Fruit fly (Drosophila melanogaster): Measurements from ENCODE around the gene mud.

Gene mud

dm6 chrX:14214505-14215449 is 32.8 kb upstream of the mud start (continued):
- TF ChIP-seq chinmo (GFP tag; IDR thresholded peaks at IDR 0.05; ENCODE audit: partially characterized antibody) (0 out of 4 replicates have a peak, but pooled peaks have one; percentile 42), abd-A (tag; optimal IDR thresholded peaks at IDR 0.05) (no peak), CG13424 (tag; optimal IDR thresholded peaks at IDR 0.05) (peak; percentile 46), ATbp (GFP tag; optimal IDR thresholded peaks at IDR 0.05) (no peak), MBD-R2 (GFP tag; IDR thresholded peaks at IDR 0.05) (no peak), tgo (GFP tag; IDR thresholded peaks at IDR 0.05) (peak; percentile 48; the same call in 1 of the 3 replicates), lbe (GFP tag; optimal IDR thresholded peaks at IDR 0.05) (no peak), onecut (GFP tag; IDR thresholded peaks at IDR 0.05) (no peak), Stat92E (GFP tag; optimal IDR thresholded peaks at IDR 0.05) (no peak), Mrtf (GFP tag; IDR thresholded peaks at IDR 0.05) (0 out of 3 replicates have a peak, but pooled peaks have one; percentile 26), CG14050 (GFP tag; IDR thresholded peaks at IDR 0.05) (no peak), CG6683 (GFP tag; optimal IDR thresholded peaks at IDR 0.05) (peak; percentile 18), ara (GFP tag; IDR thresholded peaks at IDR 0.05) (0 out of 2 replicates have a peak, but pooled peaks have one; percentile 17), Vsx1 (GFP tag; optimal IDR thresholded peaks at IDR 0.05) (peak; percentile 21), cato (GFP tag; optimal IDR thresholded peaks at IDR 0.05; ENCODE audit: borderline replicate concordance) (no peak), bbx (GFP tag; IDR thresholded peaks at IDR 0.05; ENCODE audit: partially characterized antibody) (no peak), ewg (GFP tag; optimal IDR thresholded peaks at IDR 0.05) (peak; percentile 14), NFAT (GFP tag; IDR thresholded peaks at IDR 0.05) (no peak), CG11696 (GFP tag; IDR thresholded peaks at IDR 0.05) (peak; percentile 72), jumu (GFP tag; optimal IDR thresholded peaks at IDR 0.05) (no peak), CG2199 (GFP tag; IDR thresholded peaks at IDR 0.05) (no peak), CG17361 (GFP tag; IDR thresholded peaks at IDR 0.05) (peak; percentile 33; the same call in 2 of the 3 replicates), Nf-YA (GFP tag; IDR thresholded peaks at IDR 0.05) (no peak), CG10979 (tag; optimal IDR thresholded peaks at IDR 0.05) (peak; percentile 35), sug (tag; optimal IDR thresholded peaks at IDR 0.05) (peak; percentile 22), CTCF (GFP tag; optimal IDR thresholded peaks at IDR 0.05) (no peak), caup (GFP tag; optimal IDR thresholded peaks at IDR 0.05; ENCODE audit: severe bottlenecking) (peak; percentile 66), CG10267 (tag; optimal IDR thresholded peaks at IDR 0.05) (no peak), br (optimal IDR thresholded peaks at IDR 0.05) (no peak), CG31365 (tag; optimal IDR thresholded peaks at IDR 0.05) (no peak), CG10565 (GFP tag; optimal IDR thresholded peaks at IDR 0.05) (no peak), wdn (GFP tag; IDR thresholded peaks at IDR 0.05) (peak; percentile 44; the same call in 1 of the 2 replicates), usp (GFP tag; optimal IDR thresholded peaks at IDR 0.05) (no peak), CG12769 (tag; optimal IDR thresholded peaks at IDR 0.05) (no peak), Xbp1 (GFP tag; optimal IDR thresholded peaks at IDR 0.05) (peak; percentile 13), vfl (GFP tag; optimal IDR thresholded peaks at IDR 0.05) (no peak), CG9727 (GFP tag; optimal IDR thresholded peaks at IDR 0.05) (peak; percentile 54), ato (GFP tag; IDR thresholded peaks at IDR 0.05; ENCODE audit: partially characterized antibody) (no peak), Hr78 (GFP tag; optimal IDR thresholded peaks at IDR 0.05) (no peak), CG8281 (tag; optimal IDR thresholded peaks at IDR 0.05) (no peak), CG4328 (GFP tag; optimal IDR thresholded peaks at IDR 0.05) (no peak), Oli (tag; optimal IDR thresholded peaks at IDR 0.05) (peak; percentile 59), dpn (GFP tag; optimal IDR thresholded peaks at IDR 0.05) (peak in 1 of 2 experiments; percentile 40), her (GFP tag; optimal IDR thresholded peaks at IDR 0.05) (no peak), Sry-β (GFP tag; optimal IDR thresholded peaks at IDR 0.05) (no peak), dmrt99B (tag; optimal IDR thresholded peaks at IDR 0.05) (peak; percentile 57), nmo (GFP tag; optimal IDR thresholded peaks at IDR 0.05) (peak; percentile 49), al (GFP tag; IDR thresholded peaks at IDR 0.05) (peak; percentile 49)

Measured in whole organism, embryonic.